Fruit fly (Drosophila melanogaster): ENCODE results near the gene Apl.

The Apl gene

DNA sequence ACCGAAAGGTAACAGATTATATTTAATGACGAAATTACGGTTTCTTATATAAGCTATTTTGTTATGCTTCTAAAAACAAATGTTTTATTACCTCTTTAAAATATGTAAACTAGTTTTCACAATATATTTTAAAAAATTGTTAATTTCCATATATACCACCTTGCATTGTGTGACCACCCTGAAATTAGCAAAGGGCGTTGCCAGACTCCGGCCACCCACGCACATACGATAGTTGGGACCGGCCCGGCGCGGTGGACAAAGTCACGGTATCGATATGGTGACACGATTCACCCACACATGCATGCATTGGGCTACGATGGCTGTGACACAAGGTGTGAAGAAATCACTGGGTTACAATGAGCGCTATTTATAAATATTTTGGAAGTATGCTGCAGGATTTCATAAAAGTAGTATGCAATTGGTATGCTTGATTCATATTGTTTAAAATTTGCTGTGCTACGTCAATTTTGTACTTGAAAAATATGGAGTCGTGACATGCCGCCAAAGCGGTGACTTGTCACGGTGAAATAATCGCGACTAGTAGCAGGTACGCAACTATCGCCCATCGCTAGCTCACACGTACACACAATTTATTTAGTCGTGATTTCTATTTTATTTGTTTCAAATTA, 6.9 kb upstream of the Apl start (continued):
- TF ChIP-seq CG32767 (GFP tag; IDR thresholded peaks at IDR 0.05): no peak
- peak; percentile 41; the same call in 1 of the 3 replicates for TF ChIP-seq otp (GFP tag; IDR thresholded peaks at IDR 0.05)
- TF ChIP-seq CG1602 (GFP tag; optimal IDR thresholded peaks at IDR 0.05): peak; percentile 36
- no peak for TF ChIP-seq ATbp (GFP tag; optimal IDR thresholded peaks at IDR 0.05)
- TF ChIP-seq CG11696 (GFP tag; IDR thresholded peaks at IDR 0.05): no peak
- no peak for TF ChIP-seq CG12769 (tag; optimal IDR thresholded peaks at IDR 0.05)
- no peak for TF ChIP-seq sqz (GFP tag; optimal IDR thresholded peaks at IDR 0.05)
- TF ChIP-seq Hr51 (GFP tag; optimal IDR thresholded peaks at IDR 0.05): peak; percentile 55 to 63
- no peak for TF ChIP-seq gt (GFP tag; IDR thresholded peaks at IDR 0.05)
- TF ChIP-seq ranshi (GFP tag; IDR thresholded peaks at IDR 0.05): peak; percentile 68
- TF ChIP-seq MTF-1 (GFP tag; optimal IDR thresholded peaks at IDR 0.05; ENCODE audit: borderline replicate concordance): no peak
- no peak for TF ChIP-seq ab (GFP tag; optimal IDR thresholded peaks at IDR 0.05)
- TF ChIP-seq Usf (GFP tag; optimal IDR thresholded peaks at IDR 0.05): no peak
- no peak for TF ChIP-seq CG7987 (GFP tag; optimal IDR thresholded peaks at IDR 0.05)
- peak; percentile 62; the same call in 1 of the 3 replicates for TF ChIP-seq dysf (GFP tag; IDR thresholded peaks at IDR 0.05)
- peak; percentile 50 for TF ChIP-seq CG1792 (GFP tag; optimal IDR thresholded peaks at IDR 0.05)
- peak; percentile 26 for TF ChIP-seq CG4820 (GFP tag; optimal IDR thresholded peaks at IDR 0.05)
- peak; percentile 79 for TF ChIP-seq vvl (GFP tag; IDR thresholded peaks at IDR 0.05)
- peak; percentile 68 for TF ChIP-seq Dek (tag; optimal IDR thresholded peaks at IDR 0.05)
- TF ChIP-seq klu (GFP tag; IDR thresholded peaks at IDR 0.05): peak; percentile 100
- no peak; the same call in 1 of the 2 replicates for TF ChIP-seq wdn (GFP tag; IDR thresholded peaks at IDR 0.05)
- TF ChIP-seq CG31388 (GFP tag; optimal IDR thresholded peaks at IDR 0.05): no peak
- TF ChIP-seq Drgx (GFP tag; IDR thresholded peaks at IDR 0.05): peak; percentile 48
- no peak for TF ChIP-seq Vsx1 (GFP tag; optimal IDR thresholded peaks at IDR 0.05)
- TF ChIP-seq CG14667 (GFP tag; IDR thresholded peaks at IDR 0.05): peak; percentile 36; the same call in 1 of the 2 replicates
- peak; percentile 100 for TF ChIP-seq Sin3A (optimal IDR thresholded peaks at IDR 0.05)
- TF ChIP-seq slp2 (GFP tag; optimal IDR thresholded peaks at IDR 0.05): peak; percentile 24
- no peak for TF ChIP-seq GATAe (GFP tag; conservative IDR thresholded peaks at IDR 0.05)
- TF ChIP-seq CG17328 (GFP tag; IDR thresholded peaks at IDR 0.05): peak; percentile 62
- no peak for TF ChIP-seq sc (optimal IDR thresholded peaks at IDR 0.05)
- peak; percentile 11 for TF ChIP-seq sc (GFP tag; optimal IDR thresholded peaks at IDR 0.05)
- TF ChIP-seq phol (tag; optimal IDR thresholded peaks at IDR 0.05): peak; percentile 76
- TF ChIP-seq lab (GFP tag; optimal IDR thresholded peaks at IDR 0.05): no peak
- peak; percentile 67 for TF ChIP-seq pho (GFP tag; optimal IDR thresholded peaks at IDR 0.05)
- TF ChIP-seq CG13296 (GFP tag; optimal IDR thresholded peaks at IDR 0.05): peak; percentile 60
- no peak for TF ChIP-seq CG31365 (tag; optimal IDR thresholded peaks at IDR 0.05)
- TF ChIP-seq so (GFP tag; IDR thresholded peaks at IDR 0.05): 0 out of 3 replicates have a peak, but pooled peaks have one; percentile 43
- TF ChIP-seq CG3281 (GFP tag; optimal IDR thresholded peaks at IDR 0.05): peak; percentile 34
- TF ChIP-seq gsb (GFP tag; IDR thresholded peaks at IDR 0.05): peak; percentile 11; the same call in 1 of the 2 replicates
- peak; percentile 13 for TF ChIP-seq CG3163 (GFP tag; optimal IDR thresholded peaks at IDR 0.05)
- TF ChIP-seq CG13424 (tag; optimal IDR thresholded peaks at IDR 0.05): peak; percentile 60
- TF ChIP-seq Spps (tag; optimal IDR thresholded peaks at IDR 0.05): no peak
- peak; percentile 76; the same call in 2 of the 3 replicates for TF ChIP-seq CG11456 (GFP tag; IDR thresholded peaks at IDR 0.05)
- TF ChIP-seq ems (GFP tag; optimal IDR thresholded peaks at IDR 0.05): peak; percentile 69
- peak; percentile 55 for TF ChIP-seq CG10366 (GFP tag; IDR thresholded peaks at IDR 0.05)
- TF ChIP-seq psq (GFP tag; optimal IDR thresholded peaks at IDR 0.05): no peak
- TF ChIP-seq CG9932 (GFP tag; IDR thresholded peaks at IDR 0.05): peak; percentile 87
- TF ChIP-seq CG10209 (GFP tag; optimal IDR thresholded peaks at IDR 0.05): peak; percentile 13
- peak; percentile 36; the same call in 1 of the 2 replicates for TF ChIP-seq CG4360 (GFP tag; IDR thresholded peaks at IDR 0.05)
- peak; percentile 67 for TF ChIP-seq mam (GFP tag; optimal IDR thresholded peaks at IDR 0.05)
- peak; percentile 24 for TF ChIP-seq cwo (GFP tag; optimal IDR thresholded peaks at IDR 0.05)

Measured in whole organism, embryonic.